Fruit fly (Drosophila melanogaster): ENCODE results near the gene Vps16A.

The Vps16A gene

dm6 chr3R:9260421-9260973, 6.3 kb upstream of the Vps16A start, which contains the start of gene ATP6AP2 (continued):
- TF ChIP-seq H2.0 (GFP tag; IDR thresholded peaks at IDR 0.05) (peak; percentile 36; the same call in 1 of the 2 replicates), disco-r (GFP tag; optimal IDR thresholded peaks at IDR 0.05) (no peak), kah (GFP tag; optimal IDR thresholded peaks at IDR 0.05) (no peak), CG2116 (GFP tag; optimal IDR thresholded peaks at IDR 0.05) (peak; percentile 99), CG6765 (GFP tag; optimal IDR thresholded peaks at IDR 0.05) (peak; percentile 60), CG12659 (GFP tag; optimal IDR thresholded peaks at IDR 0.05) (peak; percentile 85), CG11560 (tag; IDR thresholded peaks at IDR 0.05) (peak; percentile 98), trh (GFP tag; optimal IDR thresholded peaks at IDR 0.05) (no peak), tup (GFP tag; optimal IDR thresholded peaks at IDR 0.05) (no peak), CG2202 (tag; optimal IDR thresholded peaks at IDR 0.05) (peak; percentile 54), Poxn (GFP tag; IDR thresholded peaks at IDR 0.05) (no peak), CG11093 (GFP tag; IDR thresholded peaks at IDR 0.05) (no peak), Lim3 (GFP tag; IDR thresholded peaks at IDR 0.05) (no peak), CG4360 (GFP tag; IDR thresholded peaks at IDR 0.05) (no peak), dysf (GFP tag; IDR thresholded peaks at IDR 0.05) (peak; percentile 64; the same call in 2 of the 3 replicates), CG7271 (tag; optimal IDR thresholded peaks at IDR 0.05) (no peak), CkIIα-i1 (GFP tag; IDR thresholded peaks at IDR 0.05) (no peak), Fer2 (tag; optimal IDR thresholded peaks at IDR 0.05) (peak; percentile 57), vfl (GFP tag; optimal IDR thresholded peaks at IDR 0.05) (no peak), Side (GFP tag; optimal IDR thresholded peaks at IDR 0.05) (no peak), peb (GFP tag; IDR thresholded peaks at IDR 0.05) (no peak), wdn (GFP tag; IDR thresholded peaks at IDR 0.05) (no peak), CG7987 (GFP tag; optimal IDR thresholded peaks at IDR 0.05) (peak; percentile 76), nmo (GFP tag; optimal IDR thresholded peaks at IDR 0.05) (peak; percentile 71), CG16815 (GFP tag; optimal IDR thresholded peaks at IDR 0.05) (no peak), org-1 (GFP tag; optimal IDR thresholded peaks at IDR 0.05) (no peak), CG9817 (tag; optimal IDR thresholded peaks at IDR 0.05) (peak; percentile 49), cas (GFP tag; IDR thresholded peaks at IDR 0.05) (peak; percentile 43; the same call in 1 of the 2 replicates), chn (GFP tag; optimal IDR thresholded peaks at IDR 0.05) (peak; percentile 61), Atf3 (GFP tag; optimal IDR thresholded peaks at IDR 0.05) (no peak), pan (optimal IDR thresholded peaks at IDR 0.05) (no peak), pan (GFP tag; optimal IDR thresholded peaks at IDR 0.05 in 1 of 2, IDR thresholded peaks at IDR 0.05 in 1 of 2) (peak in 1 of 2 experiments; percentile 66), gsb (GFP tag; IDR thresholded peaks at IDR 0.05) (no peak), CG11696 (GFP tag; IDR thresholded peaks at IDR 0.05) (no peak), phol (tag; optimal IDR thresholded peaks at IDR 0.05) (peak; percentile 69), ase (GFP tag; IDR thresholded peaks at IDR 0.05) (no peak; the same call in 2 of the 3 replicates), B-H2 (GFP tag; optimal IDR thresholded peaks at IDR 0.05) (peak; percentile 83), CG6175 (GFP tag; IDR thresholded peaks at IDR 0.05) (no peak), CG16813 (GFP tag; IDR thresholded peaks at IDR 0.05; ENCODE audit: partially characterized antibody) (peak; percentile 85), bigmax (GFP tag; optimal IDR thresholded peaks at IDR 0.05) (no peak), ssp (GFP tag; IDR thresholded peaks at IDR 0.05) (no peak), CG10321 (GFP tag; IDR thresholded peaks at IDR 0.05) (no peak), CG34224 (GFP tag; IDR thresholded peaks at IDR 0.05; ENCODE audit: partially characterized antibody) (peak; percentile 74), gcm (GFP tag; optimal IDR thresholded peaks at IDR 0.05) (peak; percentile 13), CG3163 (GFP tag; optimal IDR thresholded peaks at IDR 0.05) (no peak), Mrtf (GFP tag; IDR thresholded peaks at IDR 0.05) (peak; percentile 8; the same call in 1 of the 3 replicates), D19A (tag; optimal IDR thresholded peaks at IDR 0.05) (no peak), CTCF (GFP tag; optimal IDR thresholded peaks at IDR 0.05) (no peak), CG9437 (GFP tag; optimal IDR thresholded peaks at IDR 0.05) (no peak), CG10543 (GFP tag; optimal IDR thresholded peaks at IDR 0.05) (peak; percentile 67), CG10274 (GFP tag; optimal IDR thresholded peaks at IDR 0.05) (no peak), jumu (GFP tag; optimal IDR thresholded peaks at IDR 0.05) (no peak)
